Worm (Caenorhabditis elegans) whole organism, early embryonic: Measurements from ENCODE around the gene C07G2.5.

ENCODE experiments used
- ama-1 ChIP-seq: fragments of 150-350 bp; optimal IDR thresholded peaks from 2 replicates; lab custom pipeline; 2014
- ceh-13 ChIP-seq: fragments of 200-800 bp; sonication (Bioruptor generic); optimal IDR thresholded peaks from 2 replicates; lab custom pipeline; 2018; ENCODE audit warnings: mild to moderate bottlenecking, missing genetic modification characterization, missing compliant biosample characterization
- ceh-36 ChIP-seq: sonication (generic microtip); optimal IDR thresholded peaks from 2 replicates; lab custom pipeline; 2016; ENCODE audit warnings: missing genetic modification characterization, inconsistent platforms, missing compliant biosample characterization
- ets-7 ChIP-seq: sonication (generic microtip); optimal IDR thresholded peaks from 2 replicates; lab custom pipeline; 2016; ENCODE audit warnings: missing genotype, missing genetic modification characterization, missing compliant biosample characterization
- flt-1 ChIP-seq: fragments of 200-800 bp; sonication (Bioruptor generic); IDR thresholded peaks from 2 replicates; pipeline ENCODE4 v1.3.6; 2022; ENCODE audit warnings: missing genetic modification characterization, missing compliant biosample characterization
- hmbx-1 ChIP-seq: sonication (generic microtip); optimal IDR thresholded peaks from 2 replicates; lab custom pipeline; 2016; ENCODE audit warnings: mild to moderate bottlenecking, missing genetic modification characterization, missing compliant biosample characterization
- hmg-4 ChIP-seq: fragments of 200-800 bp; sonication (Bioruptor generic); optimal IDR thresholded peaks from 2 replicates; lab custom pipeline; 2018; ENCODE audit warnings: mild to moderate bottlenecking, missing genetic modification characterization, missing compliant biosample characterization
- hnd-1 ChIP-seq: sonication (generic microtip); optimal IDR thresholded peaks from 2 replicates; lab custom pipeline; 2016; ENCODE audit warnings: missing genetic modification characterization, missing compliant biosample characterization
- pes-1 ChIP-seq: fragments of 200-800 bp; sonication (Bioruptor generic); IDR thresholded peaks from 2 replicates; pipeline ENCODE4 v1.3.6; 2022; ENCODE audit warnings: missing genetic modification reagents, missing genetic modification characterization, missing compliant biosample characterization
- scrt-1 ChIP-seq: fragments of 200-800 bp; sonication (Bioruptor generic); IDR thresholded peaks from 2 replicates; pipeline ENCODE4 v1.3.6; 2022; ENCODE audit warnings: missing genetic modification characterization, missing compliant biosample characterization
- sea-1 ChIP-seq: fragments of 200-800 bp; sonication (Bioruptor generic); conservative IDR thresholded peaks from 2 replicates; pipeline ENCODE4 v1.3.6; 2022; ENCODE audit warnings: missing genetic modification characterization, missing compliant biosample characterization
- tbx-11 ChIP-seq: fragments of 200-800 bp; sonication (Bioruptor generic); IDR thresholded peaks from 2 replicates; pipeline ENCODE4 v1.3.6; 2022; ENCODE audit warnings: missing genetic modification characterization, missing compliant biosample characterization
- tbx-37 ChIP-seq: fragments of 200-800 bp; sonication (Bioruptor generic); conservative IDR thresholded peaks from 2 replicates; pipeline ENCODE4 v1.3.6; 2022; ENCODE audit warnings: missing genetic modification reagents, missing genetic modification characterization, missing compliant biosample characterization
- tra-4 ChIP-seq: sonication (generic microtip); optimal IDR thresholded peaks from 2 replicates; lab custom pipeline; 2017; ENCODE audit warnings: missing genetic modification characterization, missing compliant biosample characterization

DNA sequence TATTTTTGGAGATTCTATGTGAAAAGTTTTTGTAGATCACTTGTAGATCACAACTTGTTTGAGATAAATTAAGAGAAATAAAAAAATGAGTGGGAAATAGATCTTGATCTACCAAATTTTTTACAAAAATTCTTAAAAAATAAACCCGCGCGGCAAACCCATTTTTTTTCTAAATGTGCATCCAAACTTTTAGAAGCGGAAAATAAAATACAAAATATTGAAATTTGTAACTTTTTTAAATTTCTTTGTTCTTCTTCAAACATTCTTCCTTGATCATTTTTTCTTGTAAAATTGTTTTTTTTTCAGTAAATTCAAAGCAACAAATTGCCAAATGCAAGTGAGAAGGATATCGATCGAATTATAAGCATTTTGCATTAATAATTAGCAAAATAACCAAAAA, 21.2 kb upstream of the C07G2.5 start, which contains the start of gene cdh-4:
- TF ChIP-seq ama-1 (lab: Kevin White, UChicago), result no peak
- no peak for TF ChIP-seq sea-1
- no peak for TF ChIP-seq pes-1
- TF ChIP-seq scrt-1, result no peak
- no peak for TF ChIP-seq hmbx-1 (tag; lab: Kevin White, UChicago)
- no peak for TF ChIP-seq ceh-13 (GFP tag; lab: Kevin White, UChicago)
- TF ChIP-seq flt-1 (GFP tag; lab: Robert Waterston, UW), result no peak
- no peak for TF ChIP-seq hnd-1 (tag; lab: Kevin White, UChicago)
- TF ChIP-seq tbx-37 (GFP tag; lab: Robert Waterston, UW), result no peak
- no peak for TF ChIP-seq tbx-11 (GFP tag; lab: Robert Waterston, UW)
- no peak for TF ChIP-seq tra-4
- no peak for TF ChIP-seq hmg-4 (GFP tag; lab: Kevin White, UChicago)
- TF ChIP-seq ceh-36, result no peak
- no peak for TF ChIP-seq ets-7 (tag; lab: Kevin White, UChicago)
